Fruit fly (Drosophila melanogaster) whole organism, embryonic: ENCODE measurements around the gene Osi20.
A peak's percentile ranks its signal among the peaks of the same experiment; 100 is the strongest.

Source experiments
- BEAF-32 ChIP-seq: fragments of 200-800 bp; sonication (Bioruptor generic); optimal IDR thresholded peaks from 3 replicates; lab custom pipeline; 2017; ENCODE audit warnings: missing biosample characterization, missing genetic modification characterization, mild to moderate bottlenecking, moderate library complexity, missing genetic modification reagents
- CG10267 ChIP-seq: fragments of 200-800 bp; sonication (Bioruptor generic); optimal IDR thresholded peaks from 2 replicates; lab custom pipeline; 2018; ENCODE audit warnings: missing biosample characterization, mild to moderate bottlenecking, missing genetic modification characterization, moderate library complexity
- CG10321 ChIP-seq: fragments of 200-800 bp; sonication (Bioruptor generic); IDR thresholded peaks from 2 replicates; pipeline ENCODE4 v1.3.6; 2022; ENCODE audit warnings: missing biosample characterization, missing genetic modification characterization
- CG10654 ChIP-seq: fragments of 200-800 bp; sonication (Bioruptor generic); optimal IDR thresholded peaks from 2 replicates; lab custom pipeline; 2016; ENCODE audit warnings: missing biosample characterization, missing genetic modification characterization
- CG11696 ChIP-seq: fragments of 200-800 bp; sonication (Bioruptor generic); IDR thresholded peaks from 2 replicates; pipeline ENCODE4 v1.3.6; 2022; ENCODE audit warnings: missing biosample characterization, missing genetic modification characterization
- CG12155 ChIP-seq: fragments of 200-800 bp; sonication (Bioruptor generic); optimal IDR thresholded peaks from 3 replicates; lab custom pipeline; 2016; ENCODE audit warnings: missing biosample characterization, missing genetic modification characterization
- CG13287 ChIP-seq: fragments of 200-800 bp; sonication (Bioruptor generic); IDR thresholded peaks from 2 replicates; pipeline ENCODE4 v1.3.6; 2022; ENCODE audit warnings: missing biosample characterization, missing genetic modification characterization; ENCODE audit not compliant: partially characterized antibody
- CG14710 ChIP-seq: fragments of 200-800 bp; sonication (Bioruptor generic); optimal IDR thresholded peaks from 3 replicates; lab custom pipeline; 2019; ENCODE audit warnings: missing biosample characterization, mild to moderate bottlenecking, missing genetic modification characterization, moderate library complexity
- CG14860 ChIP-seq: fragments of 200-800 bp; sonication (Bioruptor generic); IDR thresholded peaks from 3 replicates; pipeline ENCODE4 v1.3.6; 2022; ENCODE audit warnings: missing biosample characterization, missing genetic modification characterization; ENCODE audit not compliant: partially characterized antibody
- CG1603 ChIP-seq: fragments of 200-800 bp; sonication (Bioruptor generic); optimal IDR thresholded peaks from 2 replicates; lab custom pipeline; 2019; ENCODE audit warnings: missing biosample characterization, mild to moderate bottlenecking, missing genetic modification characterization, moderate library complexity
- CG17186 ChIP-seq: fragments of 200-800 bp; sonication (Bioruptor generic); optimal IDR thresholded peaks from 3 replicates; lab custom pipeline; 2017; ENCODE audit warnings: missing biosample characterization, missing genetic modification reagents, missing genetic modification characterization
- CG1792 ChIP-seq: fragments of 200-800 bp; sonication (Bioruptor generic); optimal IDR thresholded peaks from 2 replicates; lab custom pipeline; 2016; ENCODE audit warnings: missing biosample characterization, missing genetic modification characterization
- CG18011 ChIP-seq: fragments of 200-800 bp; sonication (Bioruptor generic); optimal IDR thresholded peaks from 2 replicates; lab custom pipeline; 2017; ENCODE audit warnings: missing biosample characterization, missing genetic modification characterization, mild to moderate bottlenecking, moderate library complexity, missing genotype
- CG2712 ChIP-seq: fragments of 200-800 bp; optimal IDR thresholded peaks from 3 replicates; lab custom pipeline; 2019; ENCODE audit warnings: missing biosample characterization, mild to moderate bottlenecking, missing genetic modification characterization, moderate library complexity
- CG3065 ChIP-seq: fragments of 200-800 bp; sonication (Bioruptor generic); optimal IDR thresholded peaks from 2 replicates; lab custom pipeline; 2016; ENCODE audit warnings: missing biosample characterization, missing genetic modification characterization
- CG31441 ChIP-seq: fragments of 200-800 bp; sonication (Bioruptor generic); IDR thresholded peaks from 2 replicates; pipeline ENCODE4 v1.3.6; 2022; ENCODE audit warnings: missing biosample characterization, missing genetic modification characterization
- CG6791 ChIP-seq: fragments of 200-800 bp; sonication (Bioruptor generic); IDR thresholded peaks from 3 replicates; pipeline ENCODE4 v1.3.6; 2022; ENCODE audit warnings: missing biosample characterization, missing genetic modification characterization; ENCODE audit not compliant: partially characterized antibody
- CG7357 ChIP-seq: fragments of 200-800 bp; sonication (Bioruptor generic); IDR thresholded peaks from 3 replicates; pipeline ENCODE4 v1.3.6; 2022; ENCODE audit warnings: missing biosample characterization, missing genetic modification characterization
- CG7963 ChIP-seq: fragments of 200-800 bp; sonication (Bioruptor generic); IDR thresholded peaks from 3 replicates; pipeline ENCODE4 v1.3.6; 2022; ENCODE audit warnings: missing biosample characterization, missing genetic modification characterization; ENCODE audit not compliant: partially characterized antibody
- CG8290 ChIP-seq, 3 experiments: fragments of 200-800 bp; sonication (Bioruptor generic); optimal IDR thresholded peaks; 2 replicates each; lab custom pipeline; 2016 to 2019; ENCODE audit warnings: missing biosample characterization in 3 of 3, missing genetic modification characterization in 3 of 3, mild to moderate bottlenecking in 2 of 3, moderate library complexity in 1 of 3
- CG8924 ChIP-seq: fragments of 200-800 bp; optimal IDR thresholded peaks from 3 replicates; lab custom pipeline; 2019; ENCODE audit warnings: missing biosample characterization, mild to moderate bottlenecking, missing genetic modification characterization, moderate library complexity
- Doc3 ChIP-seq: fragments of 200-800 bp; sonication (Bioruptor generic); IDR thresholded peaks from 3 replicates; pipeline ENCODE4 v1.3.6; 2022; ENCODE audit warnings: missing biosample characterization, missing genetic modification characterization; ENCODE audit not compliant: partially characterized antibody
- Dref ChIP-seq: fragments of 200-800 bp; sonication (Bioruptor generic); IDR thresholded peaks from 2 replicates; pipeline ENCODE4 v1.3.6; 2022; ENCODE audit warnings: missing biosample characterization, missing genetic modification characterization
- E2f2 ChIP-seq: fragments of 200-800 bp; sonication (Bioruptor generic); IDR thresholded peaks from 2 replicates; pipeline ENCODE4 v1.3.6; 2022; ENCODE audit warnings: missing biosample characterization, missing genetic modification characterization
- Ets97D ChIP-seq: fragments of 200-800 bp; sonication (Bioruptor generic); optimal IDR thresholded peaks from 3 replicates; lab custom pipeline; 2016; ENCODE audit warnings: missing biosample characterization, missing genetic modification characterization
- Lim3 ChIP-seq: fragments of 200-800 bp; sonication (Bioruptor generic); IDR thresholded peaks from 2 replicates; pipeline ENCODE4 v1.3.6; 2022; ENCODE audit warnings: missing biosample characterization, missing genetic modification characterization
- MBD-R2 ChIP-seq: fragments of 200-800 bp; sonication (Bioruptor generic); IDR thresholded peaks from 2 replicates; pipeline ENCODE4 v1.3.6; 2022; ENCODE audit warnings: missing biosample characterization, missing genetic modification characterization
- Myb ChIP-seq: fragments of 200-800 bp; sonication (Bioruptor generic); optimal IDR thresholded peaks from 2 replicates; lab custom pipeline; 2016; ENCODE audit warnings: missing biosample characterization, missing genetic modification characterization
- Neu2 ChIP-seq: fragments of 200-800 bp; sonication (Bioruptor generic); optimal IDR thresholded peaks from 3 replicates; lab custom pipeline; 2016; ENCODE audit warnings: missing biosample characterization, missing genetic modification characterization, borderline replicate concordance
- Nf-YC ChIP-seq: fragments of 200-800 bp; optimal IDR thresholded peaks from 3 replicates; lab custom pipeline; 2019; ENCODE audit warnings: missing biosample characterization, mild to moderate bottlenecking, missing genetic modification characterization, moderate library complexity
- Opbp ChIP-seq: fragments of 200-800 bp; sonication (Bioruptor generic); IDR thresholded peaks from 3 replicates; pipeline ENCODE4 v1.3.6; 2022; ENCODE audit warnings: missing biosample characterization, missing genetic modification characterization; ENCODE audit not compliant: partially characterized antibody
- Scr ChIP-seq: fragments of 200-800 bp; sonication (Bioruptor generic); IDR thresholded peaks from 2 replicates; pipeline ENCODE4 v1.3.6; 2022; ENCODE audit warnings: missing biosample characterization, missing genetic modification characterization; ENCODE audit not compliant: partially characterized antibody
- ato ChIP-seq: fragments of 200-800 bp; sonication (Bioruptor generic); IDR thresholded peaks from 2 replicates; pipeline ENCODE4 v1.3.6; 2022; ENCODE audit warnings: missing biosample characterization, missing genetic modification characterization; ENCODE audit not compliant: partially characterized antibody
- bsh ChIP-seq, 2 experiments: fragments of 200-800 bp; sonication (Bioruptor generic); optimal IDR thresholded peaks; 2 replicates each; lab custom pipeline; 2017 to 2018; ENCODE audit warnings: mild to moderate bottlenecking in 2 of 2, missing biosample characterization in 2 of 2, missing genetic modification characterization in 2 of 2, moderate library complexity in 1 of 2
- chm ChIP-seq: fragments of 200-800 bp; sonication (Bioruptor generic); IDR thresholded peaks from 2 replicates; pipeline ENCODE4 v1.3.6; 2022; ENCODE audit warnings: missing biosample characterization, missing genetic modification characterization
- esg ChIP-seq: fragments of 200-800 bp; sonication (Bioruptor generic); conservative IDR thresholded peaks from 2 replicates; pipeline ENCODE4 v1.3.6; 2022; ENCODE audit warnings: missing biosample characterization, missing genetic modification characterization
- fd102C ChIP-seq: fragments of 200-800 bp; sonication (Bioruptor generic); optimal IDR thresholded peaks from 2 replicates; lab custom pipeline; 2018; ENCODE audit warnings: missing biosample characterization, mild to moderate bottlenecking, missing genetic modification characterization, moderate library complexity
- fd96Cb ChIP-seq: fragments of 200-800 bp; sonication (Bioruptor generic); optimal IDR thresholded peaks from 2 replicates; lab custom pipeline; 2018; ENCODE audit warnings: missing biosample characterization, mild to moderate bottlenecking, missing genetic modification characterization, moderate library complexity
- hbn ChIP-seq: fragments of 200-800 bp; sonication (Bioruptor generic); IDR thresholded peaks from 2 replicates; pipeline ENCODE4 v1.3.6; 2022; ENCODE audit warnings: missing biosample characterization, missing genetic modification characterization; ENCODE audit not compliant: partially characterized antibody
- inv ChIP-seq: fragments of 200-800 bp; sonication (Bioruptor generic); IDR thresholded peaks from 2 replicates; pipeline ENCODE4 v1.3.6; 2022; ENCODE audit warnings: missing biosample characterization, missing genetic modification characterization; ENCODE audit not compliant: partially characterized antibody
- knrl ChIP-seq: fragments of 200-800 bp; sonication (Bioruptor generic); IDR thresholded peaks from 3 replicates; pipeline ENCODE4 v1.3.6; 2022; ENCODE audit warnings: missing biosample characterization, missing genetic modification characterization; ENCODE audit not compliant: partially characterized antibody
- mld ChIP-seq: fragments of 200-800 bp; sonication (Bioruptor generic); IDR thresholded peaks from 3 replicates; pipeline ENCODE4 v1.3.6; 2022; ENCODE audit warnings: missing biosample characterization, missing genetic modification characterization; ENCODE audit not compliant: partially characterized antibody
- nmo ChIP-seq: fragments of 200-800 bp; sonication (Bioruptor generic); optimal IDR thresholded peaks from 2 replicates; lab custom pipeline; 2018; ENCODE audit warnings: missing biosample characterization, mild to moderate bottlenecking, missing genetic modification characterization, moderate library complexity
- pum ChIP-seq: fragments of 200-800 bp; sonication (Bioruptor generic); optimal IDR thresholded peaks from 2 replicates; lab custom pipeline; 2016; ENCODE audit warnings: missing biosample characterization, missing genetic modification characterization
- pzg ChIP-seq: fragments of 200-800 bp; sonication (Bioruptor generic); optimal IDR thresholded peaks from 3 replicates; lab custom pipeline; 2018; ENCODE audit warnings: missing biosample characterization, mild to moderate bottlenecking, missing genetic modification characterization, moderate library complexity
- row ChIP-seq: fragments of 200-800 bp; sonication (Bioruptor generic); IDR thresholded peaks from 3 replicates; pipeline ENCODE4 v1.3.6; 2022; ENCODE audit warnings: missing biosample characterization, missing genetic modification characterization
- slou ChIP-seq: fragments of 200-800 bp; sonication (Bioruptor generic); optimal IDR thresholded peaks from 3 replicates; lab custom pipeline; 2016; ENCODE audit warnings: missing biosample characterization, missing genetic modification characterization
- stwl ChIP-seq: fragments of 200-800 bp; sonication (Bioruptor generic); optimal IDR thresholded peaks from 3 replicates; lab custom pipeline; 2018; ENCODE audit warnings: missing biosample characterization, mild to moderate bottlenecking, missing genetic modification characterization, moderate library complexity
- usp ChIP-seq: fragments of >200 bp; optimal IDR thresholded peaks from 2 replicates; lab custom pipeline; 2017; ENCODE audit warnings: missing biosample characterization, missing genetic modification characterization

Gene Osi20

dm6 chr3R:6350755-6351154, 10.9 kb downstream of the Osi20 start, which contains the start of gene Pak (continued):
- TF ChIP-seq CG14710: peak; percentile 43
- no peak for TF ChIP-seq CG10654 (GFP tag; lab: Kevin White, UChicago)
- peak; percentile 72 for TF ChIP-seq MBD-R2
- peak; percentile 57 for TF ChIP-seq Myb (GFP tag; lab: Kevin White, UChicago)
- TF ChIP-seq fd96Cb (tag; lab: Kevin White, UChicago): no peak
- peak; percentile 91 for TF ChIP-seq Doc3 (GFP tag; lab: Robert Waterston, UW)
- no peak for TF ChIP-seq fd102C (GFP tag; lab: Kevin White, UChicago)
- TF ChIP-seq CG6791 (GFP tag; lab: Robert Waterston, UW): peak; percentile 96
- TF ChIP-seq CG17186: peak; percentile 25
- TF ChIP-seq Ets97D: peak; percentile 58
- peak; percentile 95 for TF ChIP-seq CG13287 (GFP tag; lab: Robert Waterston, UW)
- no peak for TF ChIP-seq CG12155 (GFP tag; lab: Kevin White, UChicago)
- TF ChIP-seq inv (GFP tag; lab: Robert Waterston, UW): peak; percentile 92
- peak; percentile 36 for TF ChIP-seq CG2712 (tag; lab: Kevin White, UChicago)
- peak; percentile 41 for TF ChIP-seq Nf-YC (tag; lab: Kevin White, UChicago)
- peak; percentile 77 for TF ChIP-seq pzg (GFP tag; lab: Kevin White, UChicago)
- peak; percentile 86 for TF ChIP-seq CG14860 (GFP tag; lab: Robert Waterston, UW)
- peak; percentile 74 for TF ChIP-seq row
- no peak for TF ChIP-seq pum (GFP tag; lab: Kevin White, UChicago)
- peak; percentile 68 for TF ChIP-seq CG1603 (tag; lab: Kevin White, UChicago)
- no peak for TF ChIP-seq usp (GFP tag; lab: Kevin White, UChicago)
- TF ChIP-seq E2f2 (GFP tag; lab: Robert Waterston, UW): peak; percentile 70
- peak; percentile 45; the same call in 1 of the 2 replicates for TF ChIP-seq CG31441
- no peak for TF ChIP-seq CG18011 (GFP tag; lab: Kevin White, UChicago)
- TF ChIP-seq CG11696 (GFP tag; lab: Robert Waterston, UW): no peak
- no peak for TF ChIP-seq Neu2 (GFP tag; lab: Kevin White, UChicago)
- peak; percentile 95 for TF ChIP-seq BEAF-32 (GFP tag; lab: Kevin White, UChicago)
- no peak for TF ChIP-seq CG7357 (GFP tag; lab: Robert Waterston, UW)
- TF ChIP-seq nmo (GFP tag; lab: Kevin White, UChicago): peak; percentile 32
- TF ChIP-seq esg (GFP tag; lab: Robert Waterston, UW): no peak
- TF ChIP-seq ato (GFP tag; lab: Robert Waterston, UW): peak; percentile 93
- TF ChIP-seq hbn: peak; percentile 89
- TF ChIP-seq knrl (GFP tag; lab: Robert Waterston, UW): peak; percentile 95
- no peak for TF ChIP-seq CG8924
- no peak for TF ChIP-seq chm
- no peak for TF ChIP-seq CG3065 (GFP tag; lab: Kevin White, UChicago)
- TF ChIP-seq CG7963: peak; percentile 89
- no peak for TF ChIP-seq CG1792
- no peak for TF ChIP-seq Lim3 (GFP tag; lab: Robert Waterston, UW)
- peak; percentile 43 for TF ChIP-seq CG8290 (GFP tag; optimal IDR thresholded peaks at IDR 0.05; lab: Kevin White, UChicago)
- peak in 1 of 2 experiments; percentile 56 for TF ChIP-seq CG8290 (tag; optimal IDR thresholded peaks at IDR 0.05; lab: Kevin White, UChicago)
- no peak for TF ChIP-seq slou (GFP tag; lab: Kevin White, UChicago)
- TF ChIP-seq Scr: peak; percentile 93
- no peak for TF ChIP-seq bsh (GFP tag; optimal IDR thresholded peaks at IDR 0.05; lab: Kevin White, UChicago)
- TF ChIP-seq Opbp (GFP tag; lab: Robert Waterston, UW): peak; percentile 96
- TF ChIP-seq CG10267 (tag; lab: Kevin White, UChicago): peak; percentile 27
- peak; percentile 93 for TF ChIP-seq mld (GFP tag; lab: Robert Waterston, UW)
- no peak for TF ChIP-seq CG10321 (GFP tag; lab: Robert Waterston, UW)
- peak; percentile 70 for TF ChIP-seq stwl (tag; lab: Kevin White, UChicago)
- TF ChIP-seq Dref: peak; percentile 93
